Fruit fly (Drosophila melanogaster) whole organism, embryonic: ENCODE data around the gene slp1.

Source experiments
- Awh ChIP-seq: fragments of 200-800 bp; sonication (Bioruptor generic); IDR thresholded peaks from 2 replicates; pipeline ENCODE4, ENCODE4 v1.3.6; 2022; ENCODE audit warnings: missing biosample characterization, missing genetic modification characterization
- BEAF-32 ChIP-seq: fragments of 200-800 bp; sonication (Bioruptor generic); optimal IDR thresholded peaks from 3 replicates; lab custom pipeline; 2017; ENCODE audit warnings: missing biosample characterization, missing genetic modification characterization, mild to moderate bottlenecking, moderate library complexity, missing genetic modification reagents
- Bgb ChIP-seq: fragments of 200-800 bp; sonication (Bioruptor generic); IDR thresholded peaks from 2 replicates; pipeline ENCODE4 v1.3.6; 2022; ENCODE audit warnings: missing biosample characterization, missing genetic modification characterization; ENCODE audit not compliant: partially characterized antibody
- Bteb2 ChIP-seq: fragments of 200-800 bp; sonication (Bioruptor generic); optimal IDR thresholded peaks from 2 replicates; lab custom pipeline; 2016; ENCODE audit warnings: missing biosample characterization, missing genetic modification characterization
- CG10462 ChIP-seq: fragments of 200-800 bp; sonication (Bioruptor generic); optimal IDR thresholded peaks from 2 replicates; lab custom pipeline; 2016; ENCODE audit warnings: missing biosample characterization, missing genetic modification characterization
- CG13123 ChIP-seq: fragments of 200-800 bp; sonication (Bioruptor generic); optimal IDR thresholded peaks from 2 replicates; lab custom pipeline; 2016; ENCODE audit warnings: missing biosample characterization, missing genetic modification characterization
- CG13287 ChIP-seq: fragments of 200-800 bp; sonication (Bioruptor generic); IDR thresholded peaks from 2 replicates; pipeline ENCODE4 v1.3.6; 2022; ENCODE audit warnings: missing biosample characterization, missing genetic modification characterization; ENCODE audit not compliant: partially characterized antibody
- CG15479 ChIP-seq: fragments of 200-800 bp; sonication (Bioruptor generic); optimal IDR thresholded peaks from 3 replicates; lab custom pipeline; 2019; ENCODE audit warnings: missing biosample characterization, mild to moderate bottlenecking, missing genetic modification characterization, moderate library complexity
- CG17359 ChIP-seq: fragments of 200-800 bp; sonication (Bioruptor generic); optimal IDR thresholded peaks from 3 replicates; lab custom pipeline; 2018; ENCODE audit warnings: missing biosample characterization, mild to moderate bottlenecking, missing genetic modification characterization, moderate library complexity
- CG17802 ChIP-seq: fragments of 200-800 bp; sonication (Bioruptor generic); optimal IDR thresholded peaks from 2 replicates; lab custom pipeline; 2018; ENCODE audit warnings: missing biosample characterization, mild to moderate bottlenecking, missing genetic modification characterization, moderate library complexity
- CG32767 ChIP-seq: fragments of 200-800 bp; sonication (Bioruptor generic); IDR thresholded peaks from 2 replicates; pipeline ENCODE4 v1.3.6; 2022; ENCODE audit warnings: missing biosample characterization, missing genetic modification characterization
- CG3847 ChIP-seq: fragments of 200-800 bp; sonication (Bioruptor generic); IDR thresholded peaks from 2 replicates; pipeline ENCODE4 v1.3.6; 2022; ENCODE audit warnings: missing biosample characterization, missing genetic modification characterization
- CG42726 ChIP-seq: fragments of 200-800 bp; sonication (Bioruptor generic); IDR thresholded peaks from 2 replicates; pipeline ENCODE4 v1.3.6; 2022; ENCODE audit warnings: missing biosample characterization, missing genetic modification characterization; ENCODE audit not compliant: partially characterized antibody
- CG4404 ChIP-seq: fragments of 200-800 bp; sonication (Bioruptor generic); IDR thresholded peaks from 2 replicates; pipeline ENCODE4 v1.3.6; 2022; ENCODE audit warnings: missing biosample characterization, missing genetic modification characterization
- CG6654 ChIP-seq: fragments of 200-800 bp; sonication (Bioruptor generic); optimal IDR thresholded peaks from 2 replicates; lab custom pipeline; 2017; ENCODE audit warnings: missing biosample characterization, mild to moderate bottlenecking, missing genetic modification characterization
- CG6813 ChIP-seq: fragments of 200-800 bp; sonication (Bioruptor generic); optimal IDR thresholded peaks from 2 replicates; lab custom pipeline; 2017; ENCODE audit warnings: missing biosample characterization, missing genetic modification characterization, mild to moderate bottlenecking, moderate library complexity, missing genetic modification reagents
- CG7556 ChIP-seq: fragments of 200-800 bp; sonication (Bioruptor generic); optimal IDR thresholded peaks from 2 replicates; lab custom pipeline; 2017; ENCODE audit warnings: missing biosample characterization, mild to moderate bottlenecking, missing genetic modification characterization
- CG7786 ChIP-seq: fragments of 200-800 bp; sonication (Bioruptor generic); optimal IDR thresholded peaks from 2 replicates; lab custom pipeline; 2016; ENCODE audit warnings: missing biosample characterization, missing genetic modification characterization
- CG7928 ChIP-seq: fragments of 200-800 bp; sonication (Bioruptor generic); optimal IDR thresholded peaks from 2 replicates; lab custom pipeline; 2017; ENCODE audit warnings: missing biosample characterization, mild to moderate bottlenecking, missing genetic modification characterization
- CG7987 ChIP-seq: fragments of 200-800 bp; sonication (Bioruptor generic); optimal IDR thresholded peaks from 2 replicates; lab custom pipeline; 2018; ENCODE audit warnings: missing biosample characterization, mild to moderate bottlenecking, missing genetic modification characterization, moderate library complexity
- CG8290 ChIP-seq, 3 experiments: fragments of 200-800 bp; sonication (Bioruptor generic); optimal IDR thresholded peaks; 2 replicates each; lab custom pipeline; 2016 to 2019; ENCODE audit warnings: missing biosample characterization in 3 of 3, missing genetic modification characterization in 3 of 3, mild to moderate bottlenecking in 2 of 3, moderate library complexity in 1 of 3
- CG8359 ChIP-seq: fragments of 200-800 bp; sonication (Bioruptor generic); optimal IDR thresholded peaks from 2 replicates; lab custom pipeline; 2017; ENCODE audit warnings: missing biosample characterization, mild to moderate bottlenecking, missing genetic modification characterization, borderline replicate concordance
- CG8924 ChIP-seq: fragments of 200-800 bp; optimal IDR thresholded peaks from 3 replicates; lab custom pipeline; 2019; ENCODE audit warnings: missing biosample characterization, mild to moderate bottlenecking, missing genetic modification characterization, moderate library complexity
- D19B ChIP-seq: fragments of 200-800 bp; sonication (Bioruptor generic); optimal IDR thresholded peaks from 2 replicates; lab custom pipeline; 2017; ENCODE audit warnings: missing biosample characterization, mild to moderate bottlenecking, missing genetic modification characterization
- Fer3 ChIP-seq: fragments of 200-800 bp; sonication (Bioruptor generic); optimal IDR thresholded peaks from 2 replicates; lab custom pipeline; 2018; ENCODE audit warnings: missing biosample characterization, mild to moderate bottlenecking, missing genetic modification characterization, moderate library complexity
- Meics ChIP-seq: fragments of 200-800 bp; sonication (Bioruptor generic); optimal IDR thresholded peaks from 2 replicates; lab custom pipeline; 2017; ENCODE audit warnings: missing biosample characterization, mild to moderate bottlenecking, missing genetic modification characterization
- Nf-YB ChIP-seq: fragments of 200-800 bp; sonication (Bioruptor generic); optimal IDR thresholded peaks from 3 replicates; lab custom pipeline; 2019; ENCODE audit warnings: missing biosample characterization, mild to moderate bottlenecking, missing genetic modification characterization, moderate library complexity
- Nf-YC ChIP-seq: fragments of 200-800 bp; optimal IDR thresholded peaks from 3 replicates; lab custom pipeline; 2019; ENCODE audit warnings: missing biosample characterization, mild to moderate bottlenecking, missing genetic modification characterization, moderate library complexity
- PHDP ChIP-seq: fragments of 200-800 bp; sonication (Bioruptor generic); optimal IDR thresholded peaks from 3 replicates; lab custom pipeline; 2018; ENCODE audit warnings: missing biosample characterization, mild to moderate bottlenecking, missing genetic modification characterization, moderate library complexity
- Sin3A ChIP-seq: fragments of >200 bp; optimal IDR thresholded peaks from 2 replicates; lab custom pipeline; 2018
- Spps ChIP-seq: fragments of 200-800 bp; sonication (Bioruptor generic); optimal IDR thresholded peaks from 2 replicates; lab custom pipeline; 2018; ENCODE audit warnings: missing biosample characterization, mild to moderate bottlenecking, missing genetic modification characterization
- Xrp1 ChIP-seq: fragments of 200-800 bp; sonication (Bioruptor generic); IDR thresholded peaks from 2 replicates; pipeline ENCODE4 v1.3.6; 2022; ENCODE audit warnings: missing biosample characterization, missing genetic modification characterization
- aop ChIP-seq: fragments of 200-800 bp; sonication (Bioruptor generic); IDR thresholded peaks from 2 replicates; pipeline ENCODE4 v1.3.6; 2022; ENCODE audit warnings: missing biosample characterization, missing genetic modification characterization
- ara ChIP-seq: fragments of 200-800 bp; sonication (Bioruptor generic); IDR thresholded peaks from 2 replicates; pipeline ENCODE4 v1.3.6; 2022; ENCODE audit warnings: missing biosample characterization, missing genetic modification characterization
- ase ChIP-seq: fragments of 200-800 bp; sonication (Bioruptor generic); IDR thresholded peaks from 3 replicates; pipeline ENCODE4 v1.3.6; 2022; ENCODE audit warnings: missing biosample characterization, missing genetic modification characterization
- cg ChIP-seq: fragments of 200-800 bp; sonication (Bioruptor generic); optimal IDR thresholded peaks from 3 replicates; lab custom pipeline; 2019; ENCODE audit warnings: missing biosample characterization, mild to moderate bottlenecking, missing genetic modification characterization, moderate library complexity
- da ChIP-seq: fragments of 200-800 bp; sonication (Bioruptor generic); optimal IDR thresholded peaks from 2 replicates; lab custom pipeline; 2016; ENCODE audit warnings: missing biosample characterization, missing genetic modification characterization
- dan ChIP-seq: fragments of 200-800 bp; sonication (Bioruptor generic); IDR thresholded peaks from 2 replicates; pipeline ENCODE4 v1.3.6; 2022; ENCODE audit warnings: missing biosample characterization, missing genetic modification characterization
- inv ChIP-seq: fragments of 200-800 bp; sonication (Bioruptor generic); IDR thresholded peaks from 2 replicates; pipeline ENCODE4 v1.3.6; 2022; ENCODE audit warnings: missing biosample characterization, missing genetic modification characterization; ENCODE audit not compliant: partially characterized antibody
- jing ChIP-seq: fragments of 200-800 bp; sonication (Bioruptor generic); optimal IDR thresholded peaks from 2 replicates; lab custom pipeline; 2018; ENCODE audit warnings: missing biosample characterization, mild to moderate bottlenecking, missing genetic modification characterization
- knrl ChIP-seq: fragments of 200-800 bp; sonication (Bioruptor generic); IDR thresholded peaks from 3 replicates; pipeline ENCODE4 v1.3.6; 2022; ENCODE audit warnings: missing biosample characterization, missing genetic modification characterization; ENCODE audit not compliant: partially characterized antibody
- lilli ChIP-seq: fragments of 200-800 bp; sonication (Bioruptor generic); optimal IDR thresholded peaks from 3 replicates; lab custom pipeline; 2016; ENCODE audit warnings: missing biosample characterization, missing genetic modification characterization
- luna ChIP-seq: fragments of 200-800 bp; sonication (Bioruptor generic); optimal IDR thresholded peaks from 2 replicates; lab custom pipeline; 2016; ENCODE audit warnings: missing biosample characterization, missing genetic modification characterization
- sd ChIP-seq: fragments of 200-800 bp; sonication (Bioruptor generic); optimal IDR thresholded peaks from 3 replicates; lab custom pipeline; 2018; ENCODE audit warnings: missing biosample characterization, mild to moderate bottlenecking, missing genetic modification characterization, moderate library complexity
- sim ChIP-seq: fragments of 200-800 bp; sonication (Bioruptor generic); IDR thresholded peaks from 2 replicates; pipeline ENCODE4 v1.3.6; 2022; ENCODE audit warnings: missing biosample characterization, missing genetic modification characterization
- sna ChIP-seq: fragments of 200-800 bp; sonication (Bioruptor generic); IDR thresholded peaks from 2 replicates; pipeline ENCODE4 v1.3.6; 2022; ENCODE audit warnings: missing biosample characterization, missing genetic modification characterization; ENCODE audit not compliant: partially characterized antibody
- tio ChIP-seq: fragments of 200-800 bp; sonication (Bioruptor generic); optimal IDR thresholded peaks from 2 replicates; lab custom pipeline; 2017; ENCODE audit warnings: missing biosample characterization, missing genetic modification characterization, inconsistent platforms
- twi ChIP-seq: fragments of 200-800 bp; optimal IDR thresholded peaks from 2 replicates; lab custom pipeline; 2019; ENCODE audit warnings: missing biosample characterization, mild to moderate bottlenecking, missing genetic modification characterization, moderate library complexity
- unc-4 ChIP-seq: fragments of 200-800 bp; sonication (Bioruptor generic); IDR thresholded peaks from 2 replicates; pipeline ENCODE4 v1.3.6; 2022; ENCODE audit warnings: missing biosample characterization, missing genetic modification characterization; ENCODE audit not compliant: partially characterized antibody
- zfh2 ChIP-seq: fragments of 200-800 bp; sonication (Bioruptor generic); optimal IDR thresholded peaks from 2 replicates; lab custom pipeline; 2016; ENCODE audit warnings: missing biosample characterization, missing genetic modification characterization

slp1 gene

dm6 chr2L:3786246-3786645, 39.2 kb upstream of the slp1 start (continued):
- peak; percentile 56; the same call in 1 of the 2 replicates for TF ChIP-seq sim (GFP tag; lab: Robert Waterston, UW)
- no peak for TF ChIP-seq CG13123 (GFP tag; lab: Kevin White, UChicago)
- peak; percentile 85 for TF ChIP-seq ase (GFP tag; lab: Robert Waterston, UW)
- peak; percentile 72 for TF ChIP-seq PHDP (tag; lab: Kevin White, UChicago)
- no peak for TF ChIP-seq da (GFP tag; lab: Kevin White, UChicago)
- no peak for TF ChIP-seq CG32767 (GFP tag; lab: Robert Waterston, UW)
- peak; percentile 86 for TF ChIP-seq Awh (GFP tag; lab: Robert Waterston, UW)
- TF ChIP-seq sna (GFP tag; lab: Robert Waterston, UW): no peak
- peak; percentile 83 for TF ChIP-seq CG8290 (GFP tag; optimal IDR thresholded peaks at IDR 0.05; lab: Kevin White, UChicago)
- TF ChIP-seq CG8290 (tag; optimal IDR thresholded peaks at IDR 0.05; lab: Kevin White, UChicago): peak; percentile 28 to 82
- no peak for TF ChIP-seq Spps (tag; lab: Kevin White, UChicago)
- peak; percentile 26; the same call in 1 of the 3 replicates for TF ChIP-seq knrl (GFP tag; lab: Robert Waterston, UW)
- TF ChIP-seq CG42726 (GFP tag; lab: Robert Waterston, UW): peak; percentile 70; the same call in 1 of the 2 replicates
- peak; percentile 71 for TF ChIP-seq CG17359 (tag; lab: Kevin White, UChicago)
- TF ChIP-seq CG3847 (GFP tag; lab: Robert Waterston, UW): peak; percentile 74
- TF ChIP-seq sd (tag; lab: Kevin White, UChicago): peak; percentile 65
- peak; percentile 31 for TF ChIP-seq zfh2 (GFP tag; lab: Kevin White, UChicago)
- TF ChIP-seq Fer3 (tag; lab: Kevin White, UChicago): peak; percentile 54
- no peak for TF ChIP-seq dan (GFP tag; lab: Robert Waterston, UW)
- peak; percentile 49 for TF ChIP-seq jing (GFP tag; lab: Kevin White, UChicago)
- peak; percentile 36 for TF ChIP-seq CG7987 (GFP tag; lab: Kevin White, UChicago)
- TF ChIP-seq Bteb2 (GFP tag; lab: Kevin White, UChicago): no peak
- peak; percentile 60 for TF ChIP-seq Meics
- no peak for TF ChIP-seq CG13287 (GFP tag; lab: Robert Waterston, UW)
- TF ChIP-seq unc-4 (GFP tag; lab: Robert Waterston, UW): no peak
- TF ChIP-seq CG15479: no peak
- peak; percentile 80 for TF ChIP-seq lilli
- TF ChIP-seq CG17802 (tag; lab: Kevin White, UChicago): peak; percentile 14
- peak; percentile 68 for TF ChIP-seq tio (GFP tag; lab: Kevin White, UChicago)
- TF ChIP-seq CG10462 (GFP tag; lab: Kevin White, UChicago): peak; percentile 56
- TF ChIP-seq CG7786: peak; percentile 59
- peak; percentile 59 for TF ChIP-seq ara (GFP tag; lab: Robert Waterston, UW)
- TF ChIP-seq aop: peak; percentile 44; the same call in 1 of the 2 replicates
- TF ChIP-seq inv (GFP tag; lab: Robert Waterston, UW): no peak
- peak; percentile 9 for TF ChIP-seq BEAF-32 (GFP tag; lab: Kevin White, UChicago)
- peak; percentile 46 for TF ChIP-seq twi (tag; lab: Kevin White, UChicago)
- TF ChIP-seq CG6654 (GFP tag; lab: Kevin White, UChicago): peak; percentile 24
- TF ChIP-seq luna (GFP tag; lab: Kevin White, UChicago): no peak
- TF ChIP-seq CG7928: no peak
- TF ChIP-seq CG4404 (GFP tag; lab: Robert Waterston, UW): peak; percentile 53
- TF ChIP-seq Nf-YC (tag; lab: Kevin White, UChicago): peak; percentile 37
- TF ChIP-seq CG6813 (GFP tag; lab: Kevin White, UChicago): no peak
- no peak for TF ChIP-seq cg (GFP tag; lab: Kevin White, UChicago)
- no peak; the same call in 1 of the 2 replicates for TF ChIP-seq Bgb (GFP tag; lab: Robert Waterston, UW)
- no peak for TF ChIP-seq Sin3A (lab: Kevin White, UChicago)
- TF ChIP-seq D19B (GFP tag; lab: Kevin White, UChicago): no peak
- TF ChIP-seq CG8924 (tag; lab: Kevin White, UChicago): peak; percentile 29
- no peak for TF ChIP-seq CG7556 (GFP tag; lab: Kevin White, UChicago)
- peak; percentile 87 for TF ChIP-seq CG8359 (GFP tag; lab: Kevin White, UChicago)
- peak; percentile 58 for TF ChIP-seq Xrp1 (GFP tag; lab: Robert Waterston, UW)
- TF ChIP-seq Nf-YB (GFP tag; lab: Kevin White, UChicago): no peak
